Worm (Caenorhabditis elegans): ENCODE measurements around the gene F08F8.7.

DNA sequence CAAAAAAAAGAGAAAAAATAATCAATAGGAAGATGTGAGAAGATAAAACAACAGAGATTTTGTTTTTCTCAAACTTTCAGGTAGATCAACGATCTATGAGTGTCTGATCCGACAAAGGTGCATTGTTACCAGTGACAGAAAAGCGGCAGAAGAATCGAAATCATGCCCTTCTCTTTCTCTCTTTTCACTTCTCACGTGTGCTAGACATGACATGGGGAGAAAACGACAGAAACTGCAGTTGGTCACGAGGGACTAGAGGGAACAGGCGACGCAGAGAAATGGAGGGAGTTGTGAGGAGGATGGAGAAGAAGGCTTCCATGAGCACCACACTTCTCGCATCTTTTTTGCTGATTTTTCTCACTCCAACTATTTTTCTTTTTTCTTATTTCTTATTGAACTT lies 11.7 kb downstream of the F08F8.7 start, which contains the start of gene F56C9.10:
- TF ChIP-seq bed-3 (GFP tag; optimal IDR thresholded peaks at IDR 0.05) (no peak), mep-1 (tag; optimal IDR thresholded peaks at IDR 0.05) (peak; percentile 14), pha-4 (tag; optimal IDR thresholded peaks at IDR 0.05) (no peak), unc-39 (tag; optimal IDR thresholded peaks at IDR 0.05) (no peak), snpc-4 (tag; optimal IDR thresholded peaks at IDR 0.05) (no peak)

All from whole organism, mixed stage, embryonic.